Fruit fly (Drosophila melanogaster): ENCODE results near the gene msn.

dm6 chr3L:2608825-2609224 lies 22.5 kb upstream of the msn start:
- TF ChIP-seq CG14711 (tag; optimal IDR thresholded peaks at IDR 0.05) (no peak), CG7101 (tag; optimal IDR thresholded peaks at IDR 0.05) (no peak), cnc (optimal IDR thresholded peaks at IDR 0.05) (no peak), kay (GFP tag; ENCODE audit: borderline replicate concordance) (no peak), toe (GFP tag; optimal IDR thresholded peaks at IDR 0.05) (no peak), Mnt (GFP tag; optimal IDR thresholded peaks at IDR 0.05) (no peak), CG7045 (GFP tag; optimal IDR thresholded peaks at IDR 0.05) (no peak), Hr96 (GFP tag; optimal IDR thresholded peaks at IDR 0.05) (no peak), bab1 (GFP tag; optimal IDR thresholded peaks at IDR 0.05) (no peak)

All from whole organism, adult.